Worm (Caenorhabditis elegans): ENCODE measurements around the gene C24A3.9.

ce11 chrX:8998809-8999208, 11.5 kb downstream of the C24A3.9 start, which contains the start of gene C24A3.1:
- no peak for TF ChIP-seq ama-1 (optimal IDR thresholded peaks at IDR 0.05)
- TF ChIP-seq ets-7 (tag; optimal IDR thresholded peaks at IDR 0.05) = no peak
- no peak for TF ChIP-seq ceh-36 (tag; optimal IDR thresholded peaks at IDR 0.05)
- TF ChIP-seq hmbx-1 (tag; optimal IDR thresholded peaks at IDR 0.05) = no peak
- no peak for TF ChIP-seq flt-1 (GFP tag; IDR thresholded peaks at IDR 0.05)
- no peak for TF ChIP-seq aly-1 (tag; optimal IDR thresholded peaks at IDR 0.05)
- no peak for TF ChIP-seq sea-1 (GFP tag; conservative IDR thresholded peaks at IDR 0.05)
- TF ChIP-seq tra-4 (tag; optimal IDR thresholded peaks at IDR 0.05) = no peak
- TF ChIP-seq tbx-37 (GFP tag; conservative IDR thresholded peaks at IDR 0.05) = no peak
- TF ChIP-seq hmg-4 (GFP tag; optimal IDR thresholded peaks at IDR 0.05) = no peak

Data from whole organism, early embryonic.